Worm (Caenorhabditis elegans) whole organism, L4 larva: Measurements from ENCODE around the gene F11G11.13.

ENCODE experiments used
- F10B5.3 ChIP-seq: sonication (generic microtip); optimal IDR thresholded peaks from 2 replicates; lab custom pipeline; 2016; ENCODE audit warnings: mild to moderate bottlenecking, missing genetic modification characterization, missing compliant biosample characterization
- T26A8.4 ChIP-seq: fragments of 200-800 bp; sonication (Bioruptor generic); IDR thresholded peaks from 2 replicates; pipeline ENCODE4 v1.3.6; 2022; ENCODE audit warnings: missing genetic modification characterization, missing compliant biosample characterization
- Y48G9A.11 ChIP-seq: fragments of 200-800 bp; sonication (Bioruptor generic); IDR thresholded peaks from 2 replicates; pipeline ENCODE4 v1.3.6; 2022; ENCODE audit warnings: missing genetic modification reagents, missing genetic modification characterization, missing compliant biosample characterization
- ZK337.2 ChIP-seq: fragments of 200-800 bp; sonication (Bioruptor generic); IDR thresholded peaks from 2 replicates; pipeline ENCODE4 v1.3.6; 2022; ENCODE audit warnings: missing genetic modification reagents, missing genetic modification characterization, missing compliant biosample characterization
- ZK546.5 ChIP-seq, 2 experiments: sonication (generic microtip); optimal IDR thresholded peaks; 2 replicates each; lab custom pipeline; 2017; ENCODE audit warnings: missing biosample characterization in 2 of 2, missing genetic modification characterization in 2 of 2
- aha-1 ChIP-seq: fragments of 150-350 bp; peaks from one replicate; lab custom pipeline; 2014; ENCODE audit warnings: missing biosample characterization, missing genetic modification characterization
- ama-1 ChIP-seq: fragments of 150-350 bp; optimal IDR thresholded peaks from 2 replicates; lab custom pipeline; 2014; ENCODE audit warnings: inconsistent platforms, mixed read lengths
- arid-1 ChIP-seq: fragments of 200-800 bp; sonication (Bioruptor generic); conservative IDR thresholded peaks from 2 replicates; pipeline ENCODE4 v1.3.6; 2022; ENCODE audit warnings: missing genetic modification reagents, missing genetic modification characterization, missing compliant biosample characterization
- ceh-32 ChIP-seq: sonication (generic microtip); optimal IDR thresholded peaks from 2 replicates; lab custom pipeline; 2016; ENCODE audit warnings: mild to moderate bottlenecking, missing genetic modification characterization, missing compliant biosample characterization; ENCODE audit not compliant: poor library complexity
- ces-1 ChIP-seq: fragments of 150-350 bp; sonication (generic microtip); optimal IDR thresholded peaks from 4 replicates; lab custom pipeline; 2014; ENCODE audit warnings: missing biosample characterization, missing genetic modification reagents, missing genetic modification characterization
- ctbp-1 ChIP-seq: fragments of 200-800 bp; sonication (Bioruptor generic); IDR thresholded peaks from 2 replicates; pipeline ENCODE4 v1.3.6; 2022; ENCODE audit warnings: missing genetic modification reagents, missing genetic modification characterization, missing compliant biosample characterization
- daf-16 ChIP-seq, 3 experiments: sonication (generic microtip); optimal IDR thresholded peaks; 2 replicates each; lab custom pipeline; 2016 to 2017; ENCODE audit warnings: missing genetic modification characterization in 3 of 3, missing genetic modification reagents in 3 of 3, mild to moderate bottlenecking in 2 of 3, missing compliant biosample characterization in 2 of 3, missing biosample characterization in 1 of 3, moderate library complexity in 1 of 3
- daf-8 ChIP-seq: fragments of 200-800 bp; sonication (Bioruptor generic); IDR thresholded peaks from 2 replicates; pipeline ENCODE4 v1.3.6; 2022; ENCODE audit warnings: missing genetic modification characterization, missing compliant biosample characterization
- dmd-6 ChIP-seq: fragments of 200-800 bp; sonication (Bioruptor generic); IDR thresholded peaks from 2 replicates; pipeline ENCODE4 v1.3.6; 2022; ENCODE audit warnings: missing genetic modification reagents, missing genetic modification characterization, missing compliant biosample characterization
- dmd-8 ChIP-seq: fragments of 200-800 bp; sonication (Bioruptor generic); IDR thresholded peaks from 2 replicates; pipeline ENCODE4 v1.3.6; 2022; ENCODE audit warnings: missing genetic modification characterization, missing compliant biosample characterization
- dmd-9 ChIP-seq: fragments of 200-800 bp; sonication (Bioruptor generic); IDR thresholded peaks from 2 replicates; pipeline ENCODE4 v1.3.6; 2022; ENCODE audit warnings: missing genetic modification reagents, missing genetic modification characterization, missing compliant biosample characterization
- dpl-1 ChIP-seq: fragments of 150-350 bp; optimal IDR thresholded peaks from 2 replicates; lab custom pipeline; 2014; ENCODE audit warnings: missing biosample characterization, missing genetic modification reagents, missing genetic modification characterization
- dve-1 ChIP-seq: sonication (generic microtip); optimal IDR thresholded peaks from 2 replicates; lab custom pipeline; 2017; ENCODE audit warnings: antibody characterized with exemption, mild to moderate bottlenecking, missing genetic modification characterization, missing compliant biosample characterization; ENCODE audit not compliant: insufficient read depth
- egl-43 ChIP-seq: fragments of 200-800 bp; sonication (Bioruptor generic); IDR thresholded peaks from 2 replicates; pipeline ENCODE4 v1.3.6; 2022; ENCODE audit warnings: missing genetic modification reagents, missing genetic modification characterization, missing compliant biosample characterization
- gei-8 ChIP-seq: fragments of 200-800 bp; sonication (Bioruptor generic); optimal IDR thresholded peaks from 2 replicates; lab custom pipeline; 2018; ENCODE audit warnings: mild to moderate bottlenecking, missing genetic modification characterization, missing compliant biosample characterization
- hif-1 ChIP-seq, 2 experiments: sonication (generic microtip); optimal IDR thresholded peaks; 2 replicates each; lab custom pipeline; 2016 to 2017; ENCODE audit warnings: missing compliant biosample characterization in 2 of 2, missing genetic modification characterization in 2 of 2, missing genetic modification reagents in 2 of 2, missing genotype in 2 of 2, mild to moderate bottlenecking in 1 of 2
- hlh-11 ChIP-seq: fragments of 200-800 bp; sonication (Bioruptor generic); optimal IDR thresholded peaks from 2 replicates; lab custom pipeline; 2018; ENCODE audit warnings: mild to moderate bottlenecking, missing genetic modification characterization, missing compliant biosample characterization
- jun-1 ChIP-seq: fragments of 150-350 bp; optimal IDR thresholded peaks from 2 replicates; lab custom pipeline; 2014; ENCODE audit warnings: missing biosample characterization, missing genetic modification reagents, missing genetic modification characterization
- lin-1 ChIP-seq: fragments of 200-800 bp; sonication (Bioruptor generic); IDR thresholded peaks from 2 replicates; pipeline ENCODE4 v1.3.6; 2022; ENCODE audit warnings: missing genetic modification reagents, missing genetic modification characterization, missing compliant biosample characterization
- lin-13 ChIP-seq: fragments of 150-350 bp; optimal IDR thresholded peaks from 2 replicates; lab custom pipeline; 2014; ENCODE audit warnings: missing biosample characterization, missing genetic modification reagents, missing genetic modification characterization
- lin-15B ChIP-seq: fragments of 150-350 bp; sonication (generic microtip); optimal IDR thresholded peaks from 3 replicates; lab custom pipeline; 2014; ENCODE audit warnings: missing biosample characterization, missing genetic modification characterization
- lin-29 ChIP-seq: fragments of 200-800 bp; sonication (Bioruptor generic); IDR thresholded peaks from 2 replicates; pipeline ENCODE4 v1.3.6; 2022; ENCODE audit warnings: missing genetic modification reagents, missing genetic modification characterization, missing compliant biosample characterization
- lin-39 ChIP-seq: fragments of 150-350 bp; optimal IDR thresholded peaks from 2 replicates; lab custom pipeline; 2014; ENCODE audit warnings: missing biosample characterization, missing genetic modification reagents, missing genetic modification characterization
- lir-3 ChIP-seq: sonication (generic microtip); optimal IDR thresholded peaks from 2 replicates; lab custom pipeline; 2016; ENCODE audit warnings: mild to moderate bottlenecking, missing genetic modification characterization, missing compliant biosample characterization
- lsy-2 ChIP-seq, 2 experiments: fragments of 150-350 bp in 1 of 2; sonication (generic microtip) in 1 of 2; optimal IDR thresholded peaks; 2 replicates each; lab custom pipeline; 2014 to 2017; ENCODE audit warnings: missing biosample characterization in 2 of 2, missing genetic modification characterization in 2 of 2
- madf-9 ChIP-seq: fragments of 200-800 bp; sonication (Bioruptor generic); conservative IDR thresholded peaks from 2 replicates; pipeline ENCODE4 v1.3.6; 2022; ENCODE audit warnings: missing genetic modification reagents, missing genetic modification characterization, missing compliant biosample characterization
- mdl-1 ChIP-seq, 2 experiments: fragments of 150-350 bp in 1 of 2; sonication (generic microtip) in 1 of 2; optimal IDR thresholded peaks; 2 replicates each; lab custom pipeline; 2014 to 2017; ENCODE audit warnings: missing biosample characterization in 2 of 2, missing genetic modification characterization in 2 of 2
- mes-2 ChIP-seq: sonication (generic microtip); optimal IDR thresholded peaks from 2 replicates; lab custom pipeline; 2016; ENCODE audit warnings: missing genotype, mild to moderate bottlenecking, missing genetic modification characterization, missing compliant biosample characterization; ENCODE audit not compliant: poor library complexity, severe bottlenecking
- nhr-10 ChIP-seq: fragments of 150-350 bp; optimal IDR thresholded peaks from 2 replicates; lab custom pipeline; 2014; ENCODE audit warnings: missing biosample characterization, missing genetic modification characterization
- nhr-102 ChIP-seq: sonication (generic microtip); optimal IDR thresholded peaks from 2 replicates; lab custom pipeline; 2016; ENCODE audit warnings: mild to moderate bottlenecking, missing genetic modification characterization, moderate library complexity, missing compliant biosample characterization
- nhr-237 ChIP-seq: sonication (generic microtip); optimal IDR thresholded peaks from 2 replicates; lab custom pipeline; 2017; ENCODE audit warnings: missing biosample characterization, missing genetic modification characterization
- nhr-28 ChIP-seq: fragments of 150-350 bp; optimal IDR thresholded peaks from 2 replicates; lab custom pipeline; 2014; ENCODE audit warnings: missing biosample characterization, missing genetic modification characterization
- php-3 ChIP-seq: fragments of 200-800 bp; sonication (Bioruptor generic); IDR thresholded peaks from 2 replicates; pipeline ENCODE4 v1.3.6; 2022; ENCODE audit warnings: missing genetic modification reagents, missing genetic modification characterization, missing compliant biosample characterization
- rbr-2 ChIP-seq: sonication (generic microtip); optimal IDR thresholded peaks from 2 replicates; lab custom pipeline; 2016; ENCODE audit warnings: missing genotype, missing genetic modification characterization, missing compliant biosample characterization
- sdz-12 ChIP-seq: fragments of 200-800 bp; sonication (Bioruptor generic); optimal IDR thresholded peaks from 2 replicates; lab custom pipeline; 2018; ENCODE audit warnings: mild to moderate bottlenecking, missing genetic modification characterization, missing compliant biosample characterization
- skn-1 ChIP-seq: fragments of 150-350 bp; optimal IDR thresholded peaks from 2 replicates; lab custom pipeline; 2014; ENCODE audit warnings: missing biosample characterization, missing genetic modification characterization
- spr-3 ChIP-seq: fragments of 200-800 bp; sonication (Bioruptor generic); optimal IDR thresholded peaks from 2 replicates; lab custom pipeline; 2018; ENCODE audit warnings: mild to moderate bottlenecking, missing genetic modification characterization, missing compliant biosample characterization
- tag-97 ChIP-seq: fragments of 200-800 bp; sonication (Bioruptor generic); IDR thresholded peaks from 2 replicates; pipeline ENCODE4 v1.3.6; 2022; ENCODE audit warnings: missing genetic modification characterization, missing compliant biosample characterization
- tra-1 ChIP-seq: fragments of 200-800 bp; sonication (Bioruptor generic); IDR thresholded peaks from 2 replicates; pipeline ENCODE4 v1.3.6; 2022; ENCODE audit warnings: missing genetic modification reagents, missing genetic modification characterization, missing compliant biosample characterization
- unc-130 ChIP-seq: sonication (generic microtip); optimal IDR thresholded peaks from 2 replicates; lab custom pipeline; 2016; ENCODE audit warnings: missing genetic modification reagents, missing genetic modification characterization, missing compliant biosample characterization
- unc-62 ChIP-seq, 3 experiments: fragments of 150-350 bp in 1 of 3; sonication (generic microtip); optimal IDR thresholded peaks in 2 of 3; peaks in 1 of 3; 1 replicate in 1 of 3; 2 replicates in 2 of 3; lab custom pipeline; 2014 to 2017; ENCODE audit warnings: missing biosample characterization in 3 of 3, missing genetic modification characterization in 3 of 3, missing genetic modification reagents in 3 of 3, missing genotype in 1 of 3
- zfp-3 ChIP-seq: fragments of 200-800 bp; sonication (Bioruptor generic); conservative IDR thresholded peaks from 2 replicates; pipeline ENCODE4 v1.3.6; 2022; ENCODE audit warnings: missing genetic modification reagents, missing genetic modification characterization, missing compliant biosample characterization
- zip-2 ChIP-seq: fragments of 150-350 bp; optimal IDR thresholded peaks from 2 replicates; lab custom pipeline; 2014; ENCODE audit warnings: missing biosample characterization, missing genetic modification characterization
- ztf-11 ChIP-seq: fragments of 150-350 bp; optimal IDR thresholded peaks from 2 replicates; lab custom pipeline; 2014; ENCODE audit warnings: missing biosample characterization, missing genetic modification characterization
- ztf-7 ChIP-seq: fragments of 150-350 bp; optimal IDR thresholded peaks from 2 replicates; lab custom pipeline; 2014; ENCODE audit warnings: missing biosample characterization, missing genetic modification characterization

F11G11.13 gene

ce11 chrII:4904277-4904676 is 28.3 kb upstream of the F11G11.13 start (continued):
- TF ChIP-seq ZK337.2 (no peak), nhr-102 (tag; lab: Kevin White, UChicago) (peak; percentile 11), gei-8 (GFP tag; lab: Kevin White, UChicago) (no peak), unc-62 (GFP tag; optimal IDR thresholded peaks at IDR 0.05 in 1 of 2; lab: Kevin White, UChicago) (peak in 1 of 2 experiments; percentile 98), unc-62 (tag; optimal IDR thresholded peaks at IDR 0.05; lab: Kevin White, UChicago) (no peak), skn-1 (tag; lab: Kevin White, UChicago) (no peak), zip-2 (tag; lab: Kevin White, UChicago) (no peak), ama-1 (peak; percentile 50), tag-97 (no peak), ZK546.5 (tag; optimal IDR thresholded peaks at IDR 0.05; lab: Kevin White, UChicago) (no peak), unc-130 (peak; percentile 64), daf-16 (GFP tag; optimal IDR thresholded peaks at IDR 0.05; lab: Kevin White, UChicago) (peak in 1 of 2 experiments; percentile 16), daf-16 (tag; optimal IDR thresholded peaks at IDR 0.05; lab: Kevin White, UChicago) (peak; percentile 64), ctbp-1 (GFP tag; lab: Robert Waterston, UW) (peak; percentile 41; the same call in 1 of the 2 replicates), sdz-12 (no peak), dmd-6 (GFP tag; lab: Robert Waterston, UW) (peak; percentile 66), mdl-1 (tag; optimal IDR thresholded peaks at IDR 0.05; lab: Kevin White, UChicago) (peak; percentile 37 to 86), lin-39 (tag; lab: Kevin White, UChicago) (no peak), zfp-3 (GFP tag; lab: Robert Waterston, UW) (no peak), php-3 (GFP tag; lab: Robert Waterston, UW) (0 out of 2 replicates have a peak, but pooled peaks have one; percentile 37), lir-3 (tag; lab: Kevin White, UChicago) (no peak), aha-1 (tag; lab: Kevin White, UChicago) (no peak), ces-1 (GFP tag; lab: Kevin White, UChicago) (peak; percentile 9), mes-2 (peak; percentile 79), nhr-237 (no peak), lin-15B (tag; lab: Kevin White, UChicago) (no peak), T26A8.4 (GFP tag; lab: Robert Waterston, UW) (0 out of 2 replicates have a peak, but pooled peaks have one; percentile 37), lin-1 (GFP tag; lab: Robert Waterston, UW) (no peak), ztf-7 (no peak), lsy-2 (tag; optimal IDR thresholded peaks at IDR 0.05; lab: Kevin White, UChicago) (peak; percentile 16 to 84), dmd-8 (GFP tag; lab: Robert Waterston, UW) (no peak), Y48G9A.11 (GFP tag; lab: Robert Waterston, UW) (no peak), nhr-28 (tag; lab: Kevin White, UChicago) (peak; percentile 73), lin-13 (peak; percentile 60), hlh-11 (tag; lab: Kevin White, UChicago) (peak; percentile 83), jun-1 (no peak), ztf-11 (no peak), daf-8 (GFP tag; lab: Robert Waterston, UW) (no peak), spr-3 (GFP tag; lab: Kevin White, UChicago) (no peak), lin-29 (GFP tag; lab: Robert Waterston, UW) (no peak), rbr-2 (tag; lab: Kevin White, UChicago) (peak; percentile 64), madf-9 (GFP tag; lab: Robert Waterston, UW) (0 out of 2 replicates have a peak, but pooled peaks have one; percentile 42), dpl-1 (GFP tag; lab: Kevin White, UChicago) (peak; percentile 56), nhr-10 (tag; lab: Kevin White, UChicago) (no peak), F10B5.3 (tag; lab: Kevin White, UChicago) (no peak), tra-1 (GFP tag; lab: Robert Waterston, UW) (peak; percentile 45; the same call in 1 of the 2 replicates), arid-1 (GFP tag; lab: Robert Waterston, UW) (peak; percentile 68; the same call in 1 of the 2 replicates), egl-43 (no peak), dmd-9 (no peak), dve-1 (tag; lab: Kevin White, UChicago) (peak; percentile 75), ceh-32 (no peak), hif-1 (tag; optimal IDR thresholded peaks at IDR 0.05; lab: Kevin White, UChicago) (peak in 1 of 2 experiments; percentile 67)
